Worm (Caenorhabditis elegans) whole organism, mixed stage, embryonic: ENCODE results near the gene dsl-7.

Source experiments
- M03D4.4 ChIP-seq: sonication (generic microtip); optimal IDR thresholded peaks from 2 replicates; lab custom pipeline; 2017; ENCODE audit warnings: mild to moderate bottlenecking, missing genetic modification characterization, missing compliant biosample characterization
- bed-3 ChIP-seq: fragments of 200-800 bp; sonication (Bioruptor generic); optimal IDR thresholded peaks from 3 replicates; lab custom pipeline; 2018; ENCODE audit warnings: mild to moderate bottlenecking, missing genetic modification characterization, moderate library complexity, missing compliant biosample characterization
- blmp-1 ChIP-seq: fragments of 150-350 bp; optimal IDR thresholded peaks from 2 replicates; lab custom pipeline; 2014; ENCODE audit warnings: missing biosample characterization, missing genetic modification characterization
- ceh-39 ChIP-seq: fragments of 150-350 bp; optimal IDR thresholded peaks from 2 replicates; lab custom pipeline; 2014; ENCODE audit warnings: missing biosample characterization, missing genetic modification characterization
- ceh-83 ChIP-seq: fragments of 200-800 bp; sonication (Bioruptor generic); optimal IDR thresholded peaks from 2 replicates; lab custom pipeline; 2018; ENCODE audit warnings: mild to moderate bottlenecking, missing genetic modification characterization, missing compliant biosample characterization
- ces-1 ChIP-seq: fragments of 150-350 bp; optimal IDR thresholded peaks from 2 replicates; lab custom pipeline; 2014; ENCODE audit warnings: missing biosample characterization, missing genetic modification reagents, missing genetic modification characterization
- cnd-1 ChIP-seq: fragments of 200-800 bp; sonication (Bioruptor generic); optimal IDR thresholded peaks from 2 replicates; lab custom pipeline; 2018; ENCODE audit warnings: mild to moderate bottlenecking, missing genetic modification characterization, missing compliant biosample characterization
- drap-1 ChIP-seq: fragments of 200-800 bp; sonication (Bioruptor generic); optimal IDR thresholded peaks from 3 replicates; lab custom pipeline; 2018; ENCODE audit warnings: mild to moderate bottlenecking, missing genetic modification characterization, missing compliant biosample characterization
- elt-1 ChIP-seq: sonication (generic microtip); optimal IDR thresholded peaks from 2 replicates; lab custom pipeline; 2017; ENCODE audit warnings: missing genetic modification characterization, mild to moderate bottlenecking, missing compliant biosample characterization, antibody characterized with exemption, moderate library complexity, borderline replicate concordance; ENCODE audit not compliant: insufficient read depth
- elt-3 ChIP-seq: fragments of 150-350 bp; optimal IDR thresholded peaks from 2 replicates; lab custom pipeline; 2014; ENCODE audit warnings: missing biosample characterization, missing genetic modification characterization
- ham-2 ChIP-seq: fragments of 200-800 bp; sonication (Bioruptor generic); optimal IDR thresholded peaks from 2 replicates; lab custom pipeline; 2018; ENCODE audit warnings: mild to moderate bottlenecking, missing genetic modification characterization, missing compliant biosample characterization
- hlh-1 ChIP-seq: fragments of 150-350 bp; optimal IDR thresholded peaks from 2 replicates; lab custom pipeline; 2014; ENCODE audit warnings: missing biosample characterization, missing genetic modification reagents, missing genetic modification characterization
- lin-13 ChIP-seq: fragments of 150-350 bp; optimal IDR thresholded peaks from 2 replicates; lab custom pipeline; 2014; ENCODE audit warnings: missing biosample characterization, missing genetic modification characterization
- lin-32 ChIP-seq: fragments of 200-800 bp; sonication (Bioruptor generic); optimal IDR thresholded peaks from 2 replicates; lab custom pipeline; 2018; ENCODE audit warnings: mild to moderate bottlenecking, missing genetic modification characterization, missing compliant biosample characterization
- lsy-2 ChIP-seq: fragments of 150-350 bp; optimal IDR thresholded peaks from 2 replicates; lab custom pipeline; 2014; ENCODE audit warnings: missing biosample characterization, missing genetic modification characterization
- mep-1 ChIP-seq: fragments of 150-350 bp; optimal IDR thresholded peaks from 2 replicates; lab custom pipeline; 2017; ENCODE audit warnings: missing biosample characterization, missing genetic modification reagents, missing genetic modification characterization, inconsistent platforms
- nhr-12 ChIP-seq: fragments of 150-350 bp; optimal IDR thresholded peaks from 2 replicates; lab custom pipeline; 2014; ENCODE audit warnings: missing biosample characterization, missing genetic modification characterization
- nhr-2 ChIP-seq: fragments of 150-350 bp; optimal IDR thresholded peaks from 2 replicates; lab custom pipeline; 2014; ENCODE audit warnings: missing biosample characterization, missing genetic modification characterization
- nhr-237 ChIP-seq: fragments of 150-350 bp; optimal IDR thresholded peaks from 2 replicates; lab custom pipeline; 2014; ENCODE audit warnings: missing biosample characterization, missing genetic modification characterization
- nhr-28 ChIP-seq: fragments of 150-350 bp; optimal IDR thresholded peaks from 2 replicates; lab custom pipeline; 2014; ENCODE audit warnings: missing biosample characterization, missing genetic modification characterization
- nhr-76 ChIP-seq: sonication (generic microtip); optimal IDR thresholded peaks from 2 replicates; lab custom pipeline; 2017; ENCODE audit warnings: missing biosample characterization, missing genetic modification characterization
- pha-4 ChIP-seq: fragments of 150-350 bp; optimal IDR thresholded peaks from 2 replicates; lab custom pipeline; 2018; ENCODE audit warnings: missing biosample characterization, missing genetic modification reagents, missing genetic modification characterization
- sem-2 ChIP-seq: fragments of 200-800 bp; sonication (Bioruptor generic); optimal IDR thresholded peaks from 2 replicates; lab custom pipeline; 2018; ENCODE audit warnings: mild to moderate bottlenecking, missing genetic modification characterization, missing compliant biosample characterization
- sptf-1 ChIP-seq: sonication (generic microtip); optimal IDR thresholded peaks from 2 replicates; lab custom pipeline; 2017; ENCODE audit warnings: mild to moderate bottlenecking, missing genetic modification characterization, moderate library complexity, missing compliant biosample characterization
- tbx-8 ChIP-seq: fragments of 200-800 bp; sonication (Bioruptor generic); optimal IDR thresholded peaks from 2 replicates; lab custom pipeline; 2018; ENCODE audit warnings: mild to moderate bottlenecking, missing genetic modification characterization, moderate library complexity, missing compliant biosample characterization
- unc-120 ChIP-seq: sonication (generic microtip); optimal IDR thresholded peaks from 2 replicates; lab custom pipeline; 2017; ENCODE audit warnings: missing genetic modification characterization, missing compliant biosample characterization; ENCODE audit not compliant: poor library complexity, severe bottlenecking
- unc-62 ChIP-seq: fragments of 150-350 bp; optimal IDR thresholded peaks from 2 replicates; lab custom pipeline; 2014; ENCODE audit warnings: missing biosample characterization, missing genetic modification reagents, missing genetic modification characterization
- zip-8 ChIP-seq: fragments of 150-350 bp; optimal IDR thresholded peaks from 2 replicates; lab custom pipeline; 2014; ENCODE audit warnings: missing biosample characterization, missing genetic modification characterization
- ztf-11 ChIP-seq: fragments of 150-350 bp; optimal IDR thresholded peaks from 2 replicates; lab custom pipeline; 2014; ENCODE audit warnings: missing biosample characterization, missing genetic modification characterization

Gene dsl-7

ce11 chrV:12992891-12993290, at the start of gene dsl-7, which contains the start of gene F15B9.11:
Gene dsl-7, plus strand, starts transcription at chrV:12993150.
Gene F15B9.11, minus strand, starts transcription at chrV:12992895.
- TF ChIP-seq ham-2 (GFP tag; lab: Kevin White, UChicago): no peak
- no peak for TF ChIP-seq tbx-8
- TF ChIP-seq nhr-28 (tag; lab: Kevin White, UChicago): no peak
- TF ChIP-seq ceh-39 (tag; lab: Kevin White, UChicago): no peak
- no peak for TF ChIP-seq lin-32 (GFP tag; lab: Kevin White, UChicago)

DNA sequence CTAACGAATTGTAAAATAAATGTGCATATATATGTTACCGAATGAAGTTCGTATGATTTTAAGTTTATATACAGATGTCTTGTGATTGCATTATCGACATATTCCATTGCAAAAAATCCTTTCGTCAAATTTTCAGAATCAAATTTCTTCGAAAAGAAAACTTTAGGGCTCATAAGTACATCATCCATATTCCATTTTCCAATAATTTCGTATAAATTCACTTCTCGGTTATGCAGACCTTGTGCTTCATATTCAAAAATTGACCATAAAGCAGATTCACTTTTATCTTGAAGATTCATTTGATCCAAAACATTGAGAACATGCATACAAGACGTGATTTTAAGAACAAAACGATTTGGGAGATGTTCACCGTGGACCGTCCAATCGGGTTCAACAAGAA, 49.6 kb upstream of the dsl-7 start:
- TF ChIP-seq elt-3 (tag; lab: Kevin White, UChicago): no peak
- TF ChIP-seq bed-3 (GFP tag; lab: Kevin White, UChicago): no peak
- no peak for TF ChIP-seq nhr-12
- TF ChIP-seq nhr-76: no peak
- TF ChIP-seq ham-2 (GFP tag; lab: Kevin White, UChicago): no peak
- no peak for TF ChIP-seq nhr-237
- no peak for TF ChIP-seq hlh-1
- TF ChIP-seq nhr-28 (tag; lab: Kevin White, UChicago): no peak

DNA sequence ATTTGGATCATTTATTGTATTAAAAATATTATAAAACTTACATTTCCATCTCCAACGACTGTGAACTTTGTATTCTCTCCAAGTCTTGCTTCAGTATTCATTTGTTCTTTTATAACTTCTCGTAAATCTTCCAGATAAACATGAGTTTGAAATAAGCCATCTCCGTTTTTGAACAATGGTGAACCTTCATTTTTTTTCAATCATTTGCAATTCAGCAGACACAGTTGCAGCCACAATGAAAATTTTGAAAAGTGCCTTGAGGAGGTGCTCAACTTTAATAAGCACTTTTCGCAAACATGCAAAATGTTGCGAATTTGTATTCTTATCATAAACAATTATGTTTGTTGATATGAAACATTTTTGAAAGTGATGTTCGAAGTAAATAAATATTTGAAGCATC, 48.7 kb upstream of the dsl-7 start, which contains the start of gene T16G1.3:
T16G1.3 (minus strand) TSS at position 101 of the 400 bp plus-strand sequence.
- TF ChIP-seq blmp-1 (tag; lab: Kevin White, UChicago) (no peak), nhr-12 (no peak)

DNA sequence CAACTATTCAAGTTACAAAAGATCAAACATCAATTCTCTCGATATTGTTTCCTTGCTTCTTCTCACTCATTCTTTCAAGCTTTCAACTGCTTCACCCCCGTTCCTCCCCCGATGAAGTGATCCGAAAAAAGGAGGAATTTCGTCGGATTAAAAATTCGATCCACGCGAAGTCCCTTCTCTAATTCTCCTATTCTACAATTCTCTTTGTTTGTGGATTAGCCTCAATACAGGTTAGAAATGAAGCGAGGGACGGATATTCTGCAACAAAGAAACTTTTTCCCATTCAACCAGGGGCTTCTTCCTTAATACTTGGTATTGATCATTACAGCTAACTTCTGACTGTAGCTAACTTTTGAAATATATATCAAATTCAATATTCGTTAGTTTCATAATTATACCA, 48.2 kb upstream of the dsl-7 start, which contains the start of gene grl-2:
grl-2 (plus strand) TSS at position 301 of the 400 bp plus-strand sequence.
- TF ChIP-seq blmp-1 (tag; lab: Kevin White, UChicago) (no peak), drap-1 (GFP tag; lab: Kevin White, UChicago) (no peak), lin-13 (tag; lab: Kevin White, UChicago) (no peak), lsy-2 (tag; lab: Kevin White, UChicago) (no peak), pha-4 (tag; lab: Kevin White, UChicago) (no peak), sem-2 (GFP tag; lab: Kevin White, UChicago) (no peak), zip-8 (tag; lab: Kevin White, UChicago) (no peak), lin-32 (GFP tag; lab: Kevin White, UChicago) (no peak), elt-1 (tag; lab: Kevin White, UChicago) (no peak), M03D4.4 (tag; lab: Kevin White, UChicago) (no peak), sptf-1 (no peak), tbx-8 (no peak), nhr-2 (tag; lab: Kevin White, UChicago) (no peak), cnd-1 (tag; lab: Kevin White, UChicago) (no peak), nhr-237 (no peak), ces-1 (GFP tag; lab: Kevin White, UChicago) (no peak), unc-120 (no peak)

ce11 chrV:12949607-12950006, 43.3 kb upstream of the dsl-7 start, which contains the start of gene T16G1.13:
Gene T16G1.13, plus strand, starts transcription at chrV:12949907.
- no peak for TF ChIP-seq zip-8 (tag; lab: Kevin White, UChicago)
- no peak for TF ChIP-seq sem-2 (GFP tag; lab: Kevin White, UChicago)
- no peak for TF ChIP-seq unc-62 (GFP tag; lab: Kevin White, UChicago)
- no peak for TF ChIP-seq ceh-39 (tag; lab: Kevin White, UChicago)
- TF ChIP-seq hlh-1: no peak
- TF ChIP-seq ztf-11 (tag; lab: Kevin White, UChicago): no peak
- TF ChIP-seq nhr-12: no peak
- TF ChIP-seq lsy-2 (tag; lab: Kevin White, UChicago): no peak
- no peak for TF ChIP-seq ham-2 (GFP tag; lab: Kevin White, UChicago)
- no peak for TF ChIP-seq elt-1 (tag; lab: Kevin White, UChicago)
- TF ChIP-seq nhr-237: no peak
- TF ChIP-seq, all 35 proteins: peak for 0

ce11 chrV:12950812-12951528, 42.0 kb upstream of the dsl-7 start, which contains the start of the genes T16G1.9 and T16G1.18:
Gene T16G1.9, minus strand, starts transcription at chrV:12950862.
Gene T16G1.18, plus strand, starts transcription at chrV:12951304.
- TF ChIP-seq lin-13 (tag; lab: Kevin White, UChicago) (peak; percentile 14), mep-1 (tag; lab: Kevin White, UChicago) (peak; percentile 17), pha-4 (tag; lab: Kevin White, UChicago) (peak; percentile 11), hlh-1 (peak; percentile 50), nhr-237 (peak; percentile 12), elt-3 (tag; lab: Kevin White, UChicago) (no peak), lin-32 (GFP tag; lab: Kevin White, UChicago) (no peak), nhr-28 (tag; lab: Kevin White, UChicago) (no peak), ces-1 (GFP tag; lab: Kevin White, UChicago) (peak; percentile 90), cnd-1 (tag; lab: Kevin White, UChicago) (no peak), ceh-83 (GFP tag; lab: Kevin White, UChicago) (no peak), tbx-8 (no peak)
